Fruit fly (Drosophila melanogaster) whole organism: ENCODE data around the gene Grik.

ENCODE experiments used
- CG8478 ChIP-seq: fragments of >200 bp; optimal IDR thresholded peaks from 2 replicates; lab custom pipeline; 2018; ENCODE audit warnings: inconsistent platforms
- usp ChIP-seq: fragments of >200 bp; optimal IDR thresholded peaks from 2 replicates; lab custom pipeline; 2017; ENCODE audit warnings: missing biosample characterization, missing genetic modification characterization, mixed read lengths

DNA sequence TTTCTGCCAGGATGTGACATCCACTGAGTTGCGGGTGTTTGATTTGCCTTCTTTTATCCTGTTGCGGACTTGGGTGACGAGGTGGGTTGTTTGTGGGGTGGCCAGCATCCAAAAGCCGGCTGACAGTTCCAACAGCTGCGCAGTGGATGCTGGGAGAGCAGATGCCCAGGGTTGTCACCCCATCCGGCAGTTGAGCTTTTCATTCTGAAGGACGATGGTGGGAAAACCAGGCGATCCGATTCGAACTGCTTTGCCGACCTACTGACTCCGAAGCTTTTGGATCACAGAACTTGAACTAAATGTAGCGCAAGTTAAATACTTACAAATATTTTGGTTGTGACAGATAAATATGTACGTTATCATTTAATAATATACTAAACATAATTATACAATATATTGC lies 35.6 kb upstream of the Grik start, which contains the start of gene KaiR1D:
- TF ChIP-seq usp (GFP tag; lab: Kevin White, UChicago) (no peak), CG8478 (lab: Kevin White, UChicago) (no peak)
